Worm (Caenorhabditis elegans) whole organism, mixed stage, embryonic: Measurements from ENCODE around the gene T04C10.3.

Experiments
- bed-3 ChIP-seq: fragments of 200-800 bp; sonication (Bioruptor generic); optimal IDR thresholded peaks from 3 replicates; lab custom pipeline; 2018; ENCODE audit warnings: mild to moderate bottlenecking, missing genetic modification characterization, moderate library complexity, missing compliant biosample characterization
- blmp-1 ChIP-seq: fragments of 150-350 bp; optimal IDR thresholded peaks from 2 replicates; lab custom pipeline; 2014; ENCODE audit warnings: missing biosample characterization, missing genetic modification characterization
- ceh-39 ChIP-seq: fragments of 150-350 bp; optimal IDR thresholded peaks from 2 replicates; lab custom pipeline; 2014; ENCODE audit warnings: missing biosample characterization, missing genetic modification characterization
- ceh-43 ChIP-seq: fragments of 200-800 bp; sonication (Bioruptor generic); optimal IDR thresholded peaks from 2 replicates; lab custom pipeline; 2018; ENCODE audit warnings: mild to moderate bottlenecking, missing genetic modification characterization, moderate library complexity, missing compliant biosample characterization
- ceh-83 ChIP-seq: fragments of 200-800 bp; sonication (Bioruptor generic); optimal IDR thresholded peaks from 2 replicates; lab custom pipeline; 2018; ENCODE audit warnings: mild to moderate bottlenecking, missing genetic modification characterization, missing compliant biosample characterization
- ces-1 ChIP-seq: fragments of 150-350 bp; optimal IDR thresholded peaks from 2 replicates; lab custom pipeline; 2014; ENCODE audit warnings: missing biosample characterization, missing genetic modification reagents, missing genetic modification characterization
- cnd-1 ChIP-seq: fragments of 200-800 bp; sonication (Bioruptor generic); optimal IDR thresholded peaks from 2 replicates; lab custom pipeline; 2018; ENCODE audit warnings: mild to moderate bottlenecking, missing genetic modification characterization, missing compliant biosample characterization
- elt-1 ChIP-seq: sonication (generic microtip); optimal IDR thresholded peaks from 2 replicates; lab custom pipeline; 2017; ENCODE audit warnings: missing genetic modification characterization, mild to moderate bottlenecking, missing compliant biosample characterization, antibody characterized with exemption, moderate library complexity, borderline replicate concordance; ENCODE audit not compliant: insufficient read depth
- elt-3 ChIP-seq: fragments of 150-350 bp; optimal IDR thresholded peaks from 2 replicates; lab custom pipeline; 2014; ENCODE audit warnings: missing biosample characterization, missing genetic modification characterization
- ham-2 ChIP-seq: fragments of 200-800 bp; sonication (Bioruptor generic); optimal IDR thresholded peaks from 2 replicates; lab custom pipeline; 2018; ENCODE audit warnings: mild to moderate bottlenecking, missing genetic modification characterization, missing compliant biosample characterization
- lin-13 ChIP-seq: fragments of 150-350 bp; optimal IDR thresholded peaks from 2 replicates; lab custom pipeline; 2014; ENCODE audit warnings: missing biosample characterization, missing genetic modification characterization
- lin-32 ChIP-seq: fragments of 200-800 bp; sonication (Bioruptor generic); optimal IDR thresholded peaks from 2 replicates; lab custom pipeline; 2018; ENCODE audit warnings: mild to moderate bottlenecking, missing genetic modification characterization, missing compliant biosample characterization
- lsy-2 ChIP-seq: fragments of 150-350 bp; optimal IDR thresholded peaks from 2 replicates; lab custom pipeline; 2014; ENCODE audit warnings: missing biosample characterization, missing genetic modification characterization
- mab-5 ChIP-seq: fragments of 150-350 bp; optimal IDR thresholded peaks from 2 replicates; lab custom pipeline; 2014; ENCODE audit warnings: missing biosample characterization, missing genetic modification characterization
- mep-1 ChIP-seq: fragments of 150-350 bp; optimal IDR thresholded peaks from 2 replicates; lab custom pipeline; 2017; ENCODE audit warnings: missing biosample characterization, missing genetic modification reagents, missing genetic modification characterization, inconsistent platforms
- mls-2 ChIP-seq: sonication (generic microtip); optimal IDR thresholded peaks from 2 replicates; lab custom pipeline; 2016; ENCODE audit warnings: mild to moderate bottlenecking, missing genetic modification characterization, moderate library complexity, missing compliant biosample characterization
- nhr-12 ChIP-seq: fragments of 150-350 bp; optimal IDR thresholded peaks from 2 replicates; lab custom pipeline; 2014; ENCODE audit warnings: missing biosample characterization, missing genetic modification characterization
- nhr-2 ChIP-seq: fragments of 150-350 bp; optimal IDR thresholded peaks from 2 replicates; lab custom pipeline; 2014; ENCODE audit warnings: missing biosample characterization, missing genetic modification characterization
- nhr-237 ChIP-seq: fragments of 150-350 bp; optimal IDR thresholded peaks from 2 replicates; lab custom pipeline; 2014; ENCODE audit warnings: missing biosample characterization, missing genetic modification characterization
- nhr-28 ChIP-seq: fragments of 150-350 bp; optimal IDR thresholded peaks from 2 replicates; lab custom pipeline; 2014; ENCODE audit warnings: missing biosample characterization, missing genetic modification characterization
- nhr-76 ChIP-seq: sonication (generic microtip); optimal IDR thresholded peaks from 2 replicates; lab custom pipeline; 2017; ENCODE audit warnings: missing biosample characterization, missing genetic modification characterization
- pha-4 ChIP-seq: fragments of 150-350 bp; optimal IDR thresholded peaks from 2 replicates; lab custom pipeline; 2018; ENCODE audit warnings: missing biosample characterization, missing genetic modification reagents, missing genetic modification characterization
- sem-2 ChIP-seq: fragments of 200-800 bp; sonication (Bioruptor generic); optimal IDR thresholded peaks from 2 replicates; lab custom pipeline; 2018; ENCODE audit warnings: mild to moderate bottlenecking, missing genetic modification characterization, missing compliant biosample characterization
- snpc-4 ChIP-seq: fragments of 150-350 bp; optimal IDR thresholded peaks from 2 replicates; lab custom pipeline; 2014; ENCODE audit warnings: missing biosample characterization, missing genetic modification characterization
- sptf-1 ChIP-seq: sonication (generic microtip); optimal IDR thresholded peaks from 2 replicates; lab custom pipeline; 2017; ENCODE audit warnings: mild to moderate bottlenecking, missing genetic modification characterization, moderate library complexity, missing compliant biosample characterization
- tbx-8 ChIP-seq: fragments of 200-800 bp; sonication (Bioruptor generic); optimal IDR thresholded peaks from 2 replicates; lab custom pipeline; 2018; ENCODE audit warnings: mild to moderate bottlenecking, missing genetic modification characterization, moderate library complexity, missing compliant biosample characterization
- unc-120 ChIP-seq: sonication (generic microtip); optimal IDR thresholded peaks from 2 replicates; lab custom pipeline; 2017; ENCODE audit warnings: missing genetic modification characterization, missing compliant biosample characterization; ENCODE audit not compliant: poor library complexity, severe bottlenecking
- unc-62 ChIP-seq: fragments of 150-350 bp; optimal IDR thresholded peaks from 2 replicates; lab custom pipeline; 2014; ENCODE audit warnings: missing biosample characterization, missing genetic modification reagents, missing genetic modification characterization
- zip-8 ChIP-seq: fragments of 150-350 bp; optimal IDR thresholded peaks from 2 replicates; lab custom pipeline; 2014; ENCODE audit warnings: missing biosample characterization, missing genetic modification characterization
- ztf-11 ChIP-seq: fragments of 150-350 bp; optimal IDR thresholded peaks from 2 replicates; lab custom pipeline; 2014; ENCODE audit warnings: missing biosample characterization, missing genetic modification characterization

The T04C10.3 gene

DNA sequence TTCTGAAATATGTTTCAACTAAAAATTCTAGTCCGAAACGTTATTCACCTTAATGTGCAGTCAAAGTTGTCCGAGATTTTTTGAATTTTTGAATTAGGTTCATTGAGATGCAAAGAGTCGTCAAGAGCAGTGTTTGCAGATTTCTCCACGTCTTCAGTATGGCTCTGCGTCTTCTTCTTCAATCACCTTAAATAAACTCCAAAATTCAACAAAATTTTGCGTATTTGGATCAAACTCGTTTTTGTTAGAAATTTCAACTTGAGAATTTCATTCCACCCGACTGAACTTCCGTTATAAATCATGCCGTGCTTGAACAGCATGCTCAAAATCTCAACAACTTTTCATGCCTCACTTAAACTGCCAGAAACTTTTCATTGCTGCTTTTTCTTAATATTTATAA, at the start of gene T04C10.3:
T04C10.3 (plus strand) TSS at position 301 of the 400 bp plus-strand sequence.
- TF ChIP-seq zip-8 (tag; lab: Kevin White, UChicago) = no peak
- no peak for TF ChIP-seq sptf-1 (tag; lab: Kevin White, UChicago)
- TF ChIP-seq sem-2 = no peak
- TF ChIP-seq ham-2 (GFP tag; lab: Kevin White, UChicago) = no peak
- no peak for TF ChIP-seq lsy-2
- no peak for TF ChIP-seq nhr-2
- TF ChIP-seq nhr-237 (tag; lab: Kevin White, UChicago) = no peak
- no peak for TF ChIP-seq lin-13 (tag; lab: Kevin White, UChicago)
- TF ChIP-seq ztf-11 (tag; lab: Kevin White, UChicago) = no peak

ce11 chrX:14767813-14768212, 44.3 kb upstream of the T04C10.3 start:
- TF ChIP-seq tbx-8 (no peak), lsy-2 (no peak), ceh-83 (GFP tag; lab: Kevin White, UChicago) (no peak), ham-2 (GFP tag; lab: Kevin White, UChicago) (no peak), unc-120 (tag; lab: Kevin White, UChicago) (no peak), snpc-4 (no peak), zip-8 (tag; lab: Kevin White, UChicago) (no peak)

- TF ChIP-seq elt-1 (tag; lab: Kevin White, UChicago) (no peak), blmp-1 (tag; lab: Kevin White, UChicago) (no peak), unc-62 (GFP tag; lab: Kevin White, UChicago) (no peak), bed-3 (GFP tag; lab: Kevin White, UChicago) (no peak), ces-1 (no peak), lin-32 (GFP tag; lab: Kevin White, UChicago) (no peak), mls-2 (tag; lab: Kevin White, UChicago) (no peak)
Observed at ce11 chrX:14768989-14769388, 43.2 kb upstream of the T04C10.3 start.

ce11 chrX:14770336-14770735, 41.8 kb upstream of the T04C10.3 start:
- TF ChIP-seq ceh-43 (no peak), mep-1 (tag; lab: Kevin White, UChicago) (no peak), ces-1 (no peak), zip-8 (tag; lab: Kevin White, UChicago) (no peak), cnd-1 (tag; lab: Kevin White, UChicago) (no peak), lin-32 (GFP tag; lab: Kevin White, UChicago) (no peak), ceh-39 (tag; lab: Kevin White, UChicago) (no peak), nhr-76 (tag; lab: Kevin White, UChicago) (no peak), mls-2 (tag; lab: Kevin White, UChicago) (no peak), nhr-28 (tag; lab: Kevin White, UChicago) (no peak), tbx-8 (no peak), unc-62 (GFP tag; lab: Kevin White, UChicago) (no peak), elt-3 (no peak), blmp-1 (tag; lab: Kevin White, UChicago) (no peak), bed-3 (GFP tag; lab: Kevin White, UChicago) (no peak), lsy-2 (no peak), sptf-1 (tag; lab: Kevin White, UChicago) (no peak), mab-5 (no peak)
- TF ChIP-seq, all 35 proteins: peak for 0

ce11 chrX:14771682-14772081, 40.5 kb upstream of the T04C10.3 start, which contains the start of gene Y16B4A.2:
Y16B4A.2 (minus strand) TSS chrX:14771851.
- TF ChIP-seq ces-1 (no peak), unc-62 (GFP tag; lab: Kevin White, UChicago) (no peak), nhr-12 (tag; lab: Kevin White, UChicago) (no peak), blmp-1 (tag; lab: Kevin White, UChicago) (no peak), nhr-237 (tag; lab: Kevin White, UChicago) (no peak), mep-1 (tag; lab: Kevin White, UChicago) (no peak), sptf-1 (tag; lab: Kevin White, UChicago) (no peak), mab-5 (no peak), ztf-11 (tag; lab: Kevin White, UChicago) (no peak), ham-2 (GFP tag; lab: Kevin White, UChicago) (no peak), pha-4 (tag; lab: Kevin White, UChicago) (no peak)
- TF ChIP-seq, all 35 proteins: peak for 0
